Worm (Caenorhabditis elegans): ENCODE data around the gene csr-1.

csr-1 gene

ce11 chrIV:8007549-8007948, 50.5 kb downstream of the csr-1 start:
- TF ChIP-seq sox-4 (tag; optimal IDR thresholded peaks at IDR 0.05) (no peak), zip-5 (tag; optimal IDR thresholded peaks at IDR 0.05) (no peak), ceh-45 (GFP tag; IDR thresholded peaks at IDR 0.05) (no peak), elt-2 (tag; optimal IDR thresholded peaks at IDR 0.05) (no peak), ttx-3 (tag; optimal IDR thresholded peaks at IDR 0.05) (no peak), unc-86 (tag; optimal IDR thresholded peaks at IDR 0.05) (no peak), pat-9 (tag; optimal IDR thresholded peaks at IDR 0.05) (no peak), K02D7.2 (tag; optimal IDR thresholded peaks at IDR 0.05) (no peak)

ce11 chrIV:8008137-8008536, 51.1 kb downstream of the csr-1 start:
- TF ChIP-seq nfya-1 (tag; optimal IDR thresholded peaks at IDR 0.05), result peak; percentile 20
- peak; percentile 62 for TF ChIP-seq ceh-34 (tag; optimal IDR thresholded peaks at IDR 0.05)
- TF ChIP-seq ceh-31 (tag; optimal IDR thresholded peaks at IDR 0.05), result peak; percentile 23
- TF ChIP-seq zip-5 (tag; optimal IDR thresholded peaks at IDR 0.05), result no peak

ce11 chrIV:8009374-8009773, 52.3 kb downstream of the csr-1 start:
- no peak for TF ChIP-seq syd-9 (tag; optimal IDR thresholded peaks at IDR 0.05)
- no peak for TF ChIP-seq ceh-30 (tag; optimal IDR thresholded peaks at IDR 0.05)
- no peak for TF ChIP-seq T23F11.4 (GFP tag; optimal IDR thresholded peaks at IDR 0.05)
- no peak for TF ChIP-seq unc-3 (GFP tag; conservative IDR thresholded peaks at IDR 0.05)
- no peak for TF ChIP-seq unc-3 (tag; optimal IDR thresholded peaks at IDR 0.05)
- no peak for TF ChIP-seq ama-1 (optimal IDR thresholded peaks at IDR 0.05)
- no peak for TF ChIP-seq K09A11.1 (tag; optimal IDR thresholded peaks at IDR 0.05; ENCODE audit: insufficient read depth)

- TF ChIP-seq sox-2 (GFP tag; IDR thresholded peaks at IDR 0.05) (no peak), tbx-7 (tag; optimal IDR thresholded peaks at IDR 0.05) (no peak), odd-2 (tag; optimal IDR thresholded peaks at IDR 0.05) (no peak), ceh-30 (tag; optimal IDR thresholded peaks at IDR 0.05) (no peak), nhr-11 (tag; optimal IDR thresholded peaks at IDR 0.05) (no peak), pha-4 (tag; optimal IDR thresholded peaks at IDR 0.05) (no peak), che-1 (tag; optimal IDR thresholded peaks at IDR 0.05) (no peak), lin-11 (tag; optimal IDR thresholded peaks at IDR 0.05) (no peak), zip-5 (tag; optimal IDR thresholded peaks at IDR 0.05) (no peak), mec-3 (tag; optimal IDR thresholded peaks at IDR 0.05; ENCODE audit: borderline replicate concordance) (no peak), unc-3 (GFP tag; conservative IDR thresholded peaks at IDR 0.05) (no peak), unc-3 (tag; optimal IDR thresholded peaks at IDR 0.05) (no peak), ahr-1 (tag; optimal IDR thresholded peaks at IDR 0.05) (no peak), ceh-2 (tag; optimal IDR thresholded peaks at IDR 0.05) (no peak), Y22D7AL.16 (tag; optimal IDR thresholded peaks at IDR 0.05) (no peak), elt-4 (tag; optimal IDR thresholded peaks at IDR 0.05) (no peak), ceh-6 (GFP tag; optimal IDR thresholded peaks at IDR 0.05) (no peak), pha-2 (tag; optimal IDR thresholded peaks at IDR 0.05) (no peak)
Measured at ce11 chrIV:8010521-8010920, 53.5 kb downstream of the csr-1 start.
